Fruit fly (Drosophila melanogaster): ENCODE data around the gene Spn.

The Spn gene

dm6 chr3L:2466411-2467015 lies 87.6 kb downstream of the Spn start (continued):
- TF ChIP-seq CG12299 (tag; optimal IDR thresholded peaks at IDR 0.05): peak; percentile 51
- TF ChIP-seq Hmr (GFP tag; optimal IDR thresholded peaks at IDR 0.05): peak; percentile 77
- TF ChIP-seq kni (GFP tag; optimal IDR thresholded peaks at IDR 0.05): peak; percentile 24
- TF ChIP-seq dimm (GFP tag; IDR thresholded peaks at IDR 0.05): no peak
- no peak for TF ChIP-seq CG10431 (GFP tag; optimal IDR thresholded peaks at IDR 0.05)
- TF ChIP-seq Camta (GFP tag; optimal IDR thresholded peaks at IDR 0.05): no peak
- no peak for TF ChIP-seq CG30020 (tag; optimal IDR thresholded peaks at IDR 0.05)
- TF ChIP-seq CG32772 (GFP tag; IDR thresholded peaks at IDR 0.05): no peak
- 0 out of 3 replicates have a peak, but pooled peaks have one; percentile 16 for TF ChIP-seq CG11695 (GFP tag; IDR thresholded peaks at IDR 0.05)
- TF ChIP-seq CG6254 (GFP tag; optimal IDR thresholded peaks at IDR 0.05): no peak
- TF ChIP-seq mirr (GFP tag; optimal IDR thresholded peaks at IDR 0.05): no peak
- peak; percentile 47 for TF ChIP-seq CG11398 (GFP tag; optimal IDR thresholded peaks at IDR 0.05)
- peak; percentile 25 for TF ChIP-seq CG18262 (tag; optimal IDR thresholded peaks at IDR 0.05)
- TF ChIP-seq CG1529 (GFP tag; optimal IDR thresholded peaks at IDR 0.05): no peak
- TF ChIP-seq twi (tag; optimal IDR thresholded peaks at IDR 0.05): no peak
- TF ChIP-seq CG2120 (GFP tag; optimal IDR thresholded peaks at IDR 0.05): peak; percentile 9
- TF ChIP-seq Scr (GFP tag; IDR thresholded peaks at IDR 0.05; ENCODE audit: partially characterized antibody): peak; percentile 58; the same call in 1 of the 2 replicates
- peak; percentile 73 for TF ChIP-seq CG34224 (GFP tag; IDR thresholded peaks at IDR 0.05; ENCODE audit: partially characterized antibody)
- TF ChIP-seq Nf-YB (GFP tag; optimal IDR thresholded peaks at IDR 0.05): peak; percentile 47
- no peak for TF ChIP-seq ap (GFP tag; IDR thresholded peaks at IDR 0.05)
- no peak for TF ChIP-seq Mad (GFP tag; optimal IDR thresholded peaks at IDR 0.05)
- TF ChIP-seq Side (GFP tag; optimal IDR thresholded peaks at IDR 0.05): no peak
- no peak for TF ChIP-seq crc (GFP tag; optimal IDR thresholded peaks at IDR 0.05)
- no peak for TF ChIP-seq CG17361 (GFP tag; IDR thresholded peaks at IDR 0.05)
- peak; percentile 66 for TF ChIP-seq sob (GFP tag; IDR thresholded peaks at IDR 0.05)
- no peak for TF ChIP-seq sqz (GFP tag; optimal IDR thresholded peaks at IDR 0.05)
- peak; percentile 24 for TF ChIP-seq CG6765 (GFP tag; optimal IDR thresholded peaks at IDR 0.05)
- no peak for TF ChIP-seq CG7357 (GFP tag; IDR thresholded peaks at IDR 0.05)
- no peak for TF ChIP-seq cas (GFP tag; IDR thresholded peaks at IDR 0.05)
- TF ChIP-seq pros (GFP tag; optimal IDR thresholded peaks at IDR 0.05): peak; percentile 13
- TF ChIP-seq CG11504 (tag; optimal IDR thresholded peaks at IDR 0.05): peak; percentile 70
- peak; percentile 17 for TF ChIP-seq CG30403 (GFP tag; optimal IDR thresholded peaks at IDR 0.05)
- peak; percentile 53; the same call in 1 of the 2 replicates for TF ChIP-seq amos (GFP tag; IDR thresholded peaks at IDR 0.05; ENCODE audit: partially characterized antibody)
- TF ChIP-seq scrt (GFP tag; optimal IDR thresholded peaks at IDR 0.05): no peak
- no peak for TF ChIP-seq CG2129 (GFP tag; IDR thresholded peaks at IDR 0.05; ENCODE audit: partially characterized antibody)
- no peak for TF ChIP-seq Bteb2 (GFP tag; optimal IDR thresholded peaks at IDR 0.05)
- no peak for TF ChIP-seq h (optimal IDR thresholded peaks at IDR 0.05)
- no peak for TF ChIP-seq CG10209 (GFP tag; optimal IDR thresholded peaks at IDR 0.05)
- TF ChIP-seq Dfd (GFP tag; optimal IDR thresholded peaks at IDR 0.05): no peak
- TF ChIP-seq CrebB (tag; optimal IDR thresholded peaks at IDR 0.05): peak; percentile 59
- TF ChIP-seq CG12769 (tag; optimal IDR thresholded peaks at IDR 0.05): peak; percentile 41
- TF ChIP-seq Ada2b (GFP tag; IDR thresholded peaks at IDR 0.05): no peak
- TF ChIP-seq CG17802 (tag; optimal IDR thresholded peaks at IDR 0.05): no peak
- TF ChIP-seq chinmo (GFP tag; IDR thresholded peaks at IDR 0.05; ENCODE audit: partially characterized antibody): peak; percentile 57; the same call in 2 of the 4 replicates
- TF ChIP-seq NK7.1 (GFP tag; optimal IDR thresholded peaks at IDR 0.05): no peak
- no peak for TF ChIP-seq CG6175 (GFP tag; IDR thresholded peaks at IDR 0.05)
- TF ChIP-seq row (GFP tag; IDR thresholded peaks at IDR 0.05): peak; percentile 11; the same call in 1 of the 3 replicates
- TF ChIP-seq CG33213 (GFP tag; optimal IDR thresholded peaks at IDR 0.05): peak; percentile 82
- no peak for TF ChIP-seq otp (GFP tag; IDR thresholded peaks at IDR 0.05)
- TF ChIP-seq CG10267 (tag; optimal IDR thresholded peaks at IDR 0.05): peak; percentile 81
- TF ChIP-seq Ets65A (GFP tag): no peak
